Fruit fly (Drosophila melanogaster) whole organism, embryonic: ENCODE results near the gene Obp73a.
A peak's percentile ranks its signal among the peaks of the same experiment; 100 is the strongest.

Experiments
- Atf3 ChIP-seq: fragments of 200-800 bp; sonication (Bioruptor generic); optimal IDR thresholded peaks from 3 replicates; lab custom pipeline; 2016; ENCODE audit warnings: missing biosample characterization, missing genetic modification characterization
- B-H1 ChIP-seq: fragments of 200-800 bp; sonication (Bioruptor generic); IDR thresholded peaks from 3 replicates; pipeline ENCODE4 v1.3.6; 2022; ENCODE audit warnings: missing biosample characterization, missing genetic modification characterization
- CG1024 ChIP-seq: fragments of 200-800 bp; sonication (Bioruptor generic); IDR thresholded peaks from 2 replicates; pipeline ENCODE4 v1.3.6; 2022; ENCODE audit warnings: missing biosample characterization, missing genetic modification characterization
- CG10959 ChIP-seq: fragments of 200-800 bp; sonication (Bioruptor generic); IDR thresholded peaks from 2 replicates; pipeline ENCODE4 v1.3.6; 2022; ENCODE audit warnings: missing biosample characterization, missing genetic modification characterization
- CG12659 ChIP-seq: fragments of 200-800 bp; sonication (Bioruptor generic); optimal IDR thresholded peaks from 3 replicates; lab custom pipeline; 2017; ENCODE audit warnings: mild to moderate bottlenecking, missing biosample characterization, missing genetic modification reagents, missing genetic modification characterization
- CG13296 ChIP-seq: fragments of 200-800 bp; sonication (Bioruptor generic); optimal IDR thresholded peaks from 3 replicates; lab custom pipeline; 2018; ENCODE audit warnings: missing biosample characterization, mild to moderate bottlenecking, missing genetic modification characterization
- CG14710 ChIP-seq: fragments of 200-800 bp; sonication (Bioruptor generic); optimal IDR thresholded peaks from 3 replicates; lab custom pipeline; 2019; ENCODE audit warnings: missing biosample characterization, mild to moderate bottlenecking, missing genetic modification characterization, moderate library complexity
- CG1603 ChIP-seq: fragments of 200-800 bp; sonication (Bioruptor generic); optimal IDR thresholded peaks from 2 replicates; lab custom pipeline; 2019; ENCODE audit warnings: missing biosample characterization, mild to moderate bottlenecking, missing genetic modification characterization, moderate library complexity
- CG17385 ChIP-seq: fragments of 200-800 bp; sonication (Bioruptor generic); optimal IDR thresholded peaks from 3 replicates; lab custom pipeline; 2018; ENCODE audit warnings: missing biosample characterization, mild to moderate bottlenecking, missing genetic modification characterization
- CG18476 ChIP-seq: fragments of 200-800 bp; sonication (Bioruptor generic); optimal IDR thresholded peaks from 2 replicates; lab custom pipeline; 2016; ENCODE audit warnings: missing biosample characterization, mild to moderate bottlenecking, missing genetic modification characterization
- CG31441 ChIP-seq: fragments of 200-800 bp; sonication (Bioruptor generic); IDR thresholded peaks from 2 replicates; pipeline ENCODE4 v1.3.6; 2022; ENCODE audit warnings: missing biosample characterization, missing genetic modification characterization
- CG3838 ChIP-seq: fragments of 200-800 bp; sonication (Bioruptor generic); optimal IDR thresholded peaks from 3 replicates; lab custom pipeline; 2016; ENCODE audit warnings: missing biosample characterization, missing genetic modification characterization
- CG43689 ChIP-seq: fragments of 200-800 bp; sonication (Bioruptor generic); IDR thresholded peaks from 2 replicates; pipeline ENCODE4 v1.3.6; 2022; ENCODE audit warnings: missing biosample characterization, missing genetic modification characterization
- CG4820 ChIP-seq: fragments of 200-800 bp; sonication (Bioruptor generic); optimal IDR thresholded peaks from 3 replicates; lab custom pipeline; 2016; ENCODE audit warnings: missing biosample characterization, missing genetic modification characterization
- CG7271 ChIP-seq: fragments of 200-800 bp; sonication (Bioruptor generic); optimal IDR thresholded peaks from 2 replicates; lab custom pipeline; 2018; ENCODE audit warnings: missing biosample characterization, mild to moderate bottlenecking, missing genetic modification characterization, moderate library complexity
- CG8944 ChIP-seq: fragments of 200-800 bp; sonication (Bioruptor generic); optimal IDR thresholded peaks from 3 replicates; lab custom pipeline; 2016; ENCODE audit warnings: missing biosample characterization, missing genetic modification characterization
- CG9876 ChIP-seq: fragments of 200-800 bp; sonication (Bioruptor generic); optimal IDR thresholded peaks from 2 replicates; lab custom pipeline; 2016; ENCODE audit warnings: missing biosample characterization, missing genetic modification characterization
- D19A ChIP-seq: fragments of 200-800 bp; optimal IDR thresholded peaks from 3 replicates; lab custom pipeline; 2019; ENCODE audit warnings: missing biosample characterization, mild to moderate bottlenecking, missing genetic modification characterization, moderate library complexity
- Deaf1 ChIP-seq: fragments of 200-800 bp; optimal IDR thresholded peaks from 3 replicates; lab custom pipeline; 2019; ENCODE audit warnings: missing biosample characterization, mild to moderate bottlenecking, missing genetic modification characterization, moderate library complexity
- Dp ChIP-seq: fragments of 200-800 bp; sonication (Bioruptor generic); optimal IDR thresholded peaks from 2 replicates; lab custom pipeline; 2018; ENCODE audit warnings: missing biosample characterization, mild to moderate bottlenecking, missing genetic modification characterization, moderate library complexity
- Eip74EF ChIP-seq, 2 experiments: fragments of 200-800 bp in 1 of 2; fragments of >200 bp in 1 of 2; sonication (Bioruptor generic) in 1 of 2; optimal IDR thresholded peaks; 2 replicates each; lab custom pipeline; 2017 to 2019; ENCODE audit warnings: missing biosample characterization in 2 of 2, missing genetic modification characterization in 2 of 2, mild to moderate bottlenecking in 1 of 2, moderate library complexity in 1 of 2
- Gsc ChIP-seq: fragments of 200-800 bp; sonication (Bioruptor generic); IDR thresholded peaks from 2 replicates; pipeline ENCODE4 v1.3.6; 2022; ENCODE audit warnings: missing biosample characterization, missing genetic modification characterization
- H2.0 ChIP-seq: fragments of 200-800 bp; sonication (Bioruptor generic); IDR thresholded peaks from 2 replicates; pipeline ENCODE4 v1.3.6; 2022; ENCODE audit warnings: missing biosample characterization, missing genetic modification characterization
- HmgD ChIP-seq: fragments of 200-800 bp; sonication (Bioruptor generic); optimal IDR thresholded peaks from 3 replicates; lab custom pipeline; 2016; ENCODE audit warnings: missing biosample characterization, missing genetic modification characterization
- Hmr ChIP-seq: fragments of 200-800 bp; sonication (Bioruptor generic); optimal IDR thresholded peaks from 3 replicates; lab custom pipeline; 2017; ENCODE audit warnings: mild to moderate bottlenecking, missing biosample characterization, missing genetic modification reagents, missing genetic modification characterization
- NC2β ChIP-seq: fragments of 200-800 bp; sonication (Bioruptor generic); optimal IDR thresholded peaks from 2 replicates; lab custom pipeline; 2016; ENCODE audit warnings: missing biosample characterization, missing genetic modification characterization
- Nf-YB ChIP-seq: fragments of 200-800 bp; sonication (Bioruptor generic); optimal IDR thresholded peaks from 3 replicates; lab custom pipeline; 2019; ENCODE audit warnings: missing biosample characterization, mild to moderate bottlenecking, missing genetic modification characterization, moderate library complexity
- Ptx1 ChIP-seq: fragments of 200-800 bp; sonication (Bioruptor generic); IDR thresholded peaks from 2 replicates; pipeline ENCODE4 v1.3.6; 2022; ENCODE audit warnings: missing biosample characterization, missing genetic modification characterization
- Sox100B ChIP-seq: fragments of 200-800 bp; sonication (Bioruptor generic); optimal IDR thresholded peaks from 3 replicates; lab custom pipeline; 2018; ENCODE audit warnings: missing biosample characterization, mild to moderate bottlenecking, missing genetic modification characterization
- Sry-β ChIP-seq: fragments of 200-800 bp; sonication (Bioruptor generic); optimal IDR thresholded peaks from 2 replicates; lab custom pipeline; 2018; ENCODE audit warnings: missing biosample characterization, mild to moderate bottlenecking, missing genetic modification characterization, moderate library complexity
- Taf1 ChIP-seq: fragments of 200-800 bp; sonication (Bioruptor generic); IDR thresholded peaks from 2 replicates; pipeline ENCODE4 v1.3.6; 2022; ENCODE audit warnings: missing biosample characterization, missing genetic modification characterization
- Tbp ChIP-seq: fragments of >200 bp; optimal IDR thresholded peaks from 2 replicates; lab custom pipeline; 2018; ENCODE audit warnings: missing biosample characterization, missing genetic modification characterization
- ac ChIP-seq: fragments of 200-800 bp; sonication (Bioruptor generic); optimal IDR thresholded peaks from 3 replicates; lab custom pipeline; 2017; ENCODE audit warnings: missing biosample characterization, mild to moderate bottlenecking, missing genetic modification characterization
- bigmax ChIP-seq: fragments of 200-800 bp; sonication (Bioruptor generic); optimal IDR thresholded peaks from 2 replicates; lab custom pipeline; 2018; ENCODE audit warnings: missing biosample characterization, mild to moderate bottlenecking, missing genetic modification characterization
- bowl ChIP-seq: fragments of 200-800 bp; sonication (Bioruptor generic); IDR thresholded peaks from 2 replicates; pipeline ENCODE4 v1.3.6; 2022; ENCODE audit warnings: missing biosample characterization, missing genetic modification characterization
- bsh ChIP-seq, 2 experiments: fragments of 200-800 bp; sonication (Bioruptor generic); optimal IDR thresholded peaks; 2 replicates each; lab custom pipeline; 2017 to 2018; ENCODE audit warnings: mild to moderate bottlenecking in 2 of 2, missing biosample characterization in 2 of 2, missing genetic modification characterization in 2 of 2, moderate library complexity in 1 of 2
- dan ChIP-seq: fragments of 200-800 bp; sonication (Bioruptor generic); IDR thresholded peaks from 2 replicates; pipeline ENCODE4 v1.3.6; 2022; ENCODE audit warnings: missing biosample characterization, missing genetic modification characterization
- dimm ChIP-seq: fragments of 200-800 bp; sonication (Bioruptor generic); IDR thresholded peaks from 2 replicates; pipeline ENCODE4 v1.3.6; 2022; ENCODE audit warnings: missing biosample characterization, missing genetic modification characterization
- disco-r ChIP-seq: fragments of 200-800 bp; sonication (Bioruptor generic); optimal IDR thresholded peaks from 2 replicates; lab custom pipeline; 2016; ENCODE audit warnings: missing biosample characterization, missing genetic modification characterization
- dpn ChIP-seq, 2 experiments: fragments of 200-800 bp; sonication (Bioruptor generic); optimal IDR thresholded peaks; 3 replicates each; lab custom pipeline; 2016; ENCODE audit warnings: missing biosample characterization in 2 of 2, missing genetic modification characterization in 2 of 2
- fru ChIP-seq: fragments of >200 bp; optimal IDR thresholded peaks from 2 replicates; lab custom pipeline; 2017
- her ChIP-seq: fragments of 200-800 bp; sonication (Bioruptor generic); optimal IDR thresholded peaks from 2 replicates; lab custom pipeline; 2016; ENCODE audit warnings: missing biosample characterization, missing genetic modification characterization
- kay ChIP-seq: fragments of 200-800 bp; sonication (Bioruptor generic); optimal IDR thresholded peaks from 2 replicates; lab custom pipeline; 2016; ENCODE audit warnings: missing biosample characterization, missing genetic modification characterization
- lbe ChIP-seq: fragments of 200-800 bp; sonication (Bioruptor generic); optimal IDR thresholded peaks from 2 replicates; lab custom pipeline; 2016; ENCODE audit warnings: missing biosample characterization, mild to moderate bottlenecking, missing genetic modification characterization
- lilli ChIP-seq: fragments of 200-800 bp; sonication (Bioruptor generic); optimal IDR thresholded peaks from 3 replicates; lab custom pipeline; 2016; ENCODE audit warnings: missing biosample characterization, missing genetic modification characterization
- pb ChIP-seq: fragments of 200-800 bp; sonication (Bioruptor generic); optimal IDR thresholded peaks from 3 replicates; lab custom pipeline; 2016; ENCODE audit warnings: missing biosample characterization, missing genetic modification characterization
- pnt ChIP-seq: fragments of 200-800 bp; sonication (Bioruptor generic); optimal IDR thresholded peaks from 3 replicates; lab custom pipeline; 2016; ENCODE audit warnings: missing biosample characterization, missing genetic modification characterization
- sc ChIP-seq, 3 experiments: fragments of >200 bp in 2 of 3; fragments of 200-800 bp in 1 of 3; sonication (Bioruptor generic) in 1 of 3; optimal IDR thresholded peaks; 2 replicates in 2 of 3; 3 replicates in 1 of 3; lab custom pipeline; 2017; ENCODE audit warnings: mild to moderate bottlenecking in 1 of 3, missing biosample characterization in 1 of 3, missing genetic modification characterization in 1 of 3, missing genetic modification reagents in 1 of 3
- sens ChIP-seq: fragments of 200-800 bp; sonication (Bioruptor generic); peaks from one replicate; lab custom pipeline; 2016; ENCODE audit warnings: missing biosample characterization, missing genetic modification characterization
- shn ChIP-seq: fragments of 200-800 bp; sonication (Bioruptor generic); optimal IDR thresholded peaks from 3 replicates; lab custom pipeline; 2016; ENCODE audit warnings: missing biosample characterization, missing genetic modification characterization
- wdn ChIP-seq: fragments of 200-800 bp; sonication (Bioruptor generic); IDR thresholded peaks from 2 replicates; pipeline ENCODE4 v1.3.6; 2022; ENCODE audit warnings: missing biosample characterization, missing genetic modification characterization

The Obp73a gene

dm6 chr3L:16915766-16916476, 28.2 kb upstream of the Obp73a start (continued):
- no peak for TF ChIP-seq dimm
- TF ChIP-seq CG1024, result no peak
- TF ChIP-seq CG13296 (GFP tag; lab: Kevin White, UChicago), result no peak
- TF ChIP-seq fru (lab: Kevin White, UChicago), result no peak
- TF ChIP-seq CG9876 (GFP tag; lab: Kevin White, UChicago), result no peak
- no peak for TF ChIP-seq lbe (GFP tag; lab: Kevin White, UChicago)
- TF ChIP-seq CG10959 (GFP tag; lab: Robert Waterston, UW), result no peak
- no peak for TF ChIP-seq her (GFP tag; lab: Kevin White, UChicago)
- TF ChIP-seq dpn (GFP tag; optimal IDR thresholded peaks at IDR 0.05; lab: Kevin White, UChicago), result no peak
- TF ChIP-seq bigmax (GFP tag; lab: Kevin White, UChicago), result no peak
- no peak for TF ChIP-seq CG43689 (GFP tag; lab: Robert Waterston, UW)
- TF ChIP-seq wdn (GFP tag; lab: Robert Waterston, UW), result no peak
- no peak for TF ChIP-seq shn (GFP tag; lab: Kevin White, UChicago)
- no peak for TF ChIP-seq pb
- TF ChIP-seq H2.0 (GFP tag; lab: Robert Waterston, UW), result no peak
- no peak for TF ChIP-seq Hmr
- peak; percentile 54 for TF ChIP-seq Sox100B (GFP tag; lab: Kevin White, UChicago)
- TF ChIP-seq Sry-β, result no peak
- no peak for TF ChIP-seq CG3838 (GFP tag; lab: Kevin White, UChicago)
- no peak for TF ChIP-seq Gsc
- TF ChIP-seq Tbp (GFP tag; lab: Kevin White, UChicago), result no peak
- TF ChIP-seq ac (GFP tag; lab: Kevin White, UChicago), result no peak
- TF ChIP-seq lilli, result no peak
- no peak for TF ChIP-seq HmgD (GFP tag; lab: Kevin White, UChicago)
- TF ChIP-seq Deaf1 (tag; lab: Kevin White, UChicago), result peak; percentile 67
- TF ChIP-seq disco-r (GFP tag; lab: Kevin White, UChicago), result no peak
- peak; percentile 22; the same call in 1 of the 2 replicates for TF ChIP-seq Ptx1 (GFP tag; lab: Robert Waterston, UW)
- no peak for TF ChIP-seq Nf-YB (GFP tag; lab: Kevin White, UChicago)
- TF ChIP-seq dan (GFP tag; lab: Robert Waterston, UW), result no peak
- TF ChIP-seq B-H1, result no peak
- TF ChIP-seq CG1603 (tag; lab: Kevin White, UChicago), result peak; percentile 30
- TF ChIP-seq CG4820 (GFP tag; lab: Kevin White, UChicago), result no peak
- no peak for TF ChIP-seq CG8944
- TF ChIP-seq sens (GFP tag; lab: Kevin White, UChicago), result peak; percentile 89
- no peak for TF ChIP-seq CG18476 (GFP tag; lab: Kevin White, UChicago)
- TF ChIP-seq CG17385, result no peak
- TF ChIP-seq CG14710, result peak; percentile 22
- TF ChIP-seq Atf3, result no peak
- no peak for TF ChIP-seq sc (optimal IDR thresholded peaks at IDR 0.05; lab: Kevin White, UChicago)
- no peak for TF ChIP-seq sc (GFP tag; optimal IDR thresholded peaks at IDR 0.05; lab: Kevin White, UChicago)
- no peak for TF ChIP-seq Taf1 (GFP tag; lab: Robert Waterston, UW)
- TF ChIP-seq Eip74EF (GFP tag; optimal IDR thresholded peaks at IDR 0.05; lab: Kevin White, UChicago), result no peak
- TF ChIP-seq NC2β (GFP tag; lab: Kevin White, UChicago), result no peak
- peak; percentile 1 for TF ChIP-seq D19A (tag; lab: Kevin White, UChicago)
- TF ChIP-seq Dp, result no peak
- TF ChIP-seq CG7271, result no peak
- TF ChIP-seq CG31441, result peak; percentile 46; the same call in 1 of the 2 replicates
- peak; percentile 38 to 71 for TF ChIP-seq bsh (GFP tag; optimal IDR thresholded peaks at IDR 0.05; lab: Kevin White, UChicago)
- TF ChIP-seq bowl (GFP tag; lab: Robert Waterston, UW), result no peak
- TF ChIP-seq pnt (GFP tag; lab: Kevin White, UChicago), result no peak
- no peak for TF ChIP-seq CG12659 (GFP tag; lab: Kevin White, UChicago)
- TF ChIP-seq kay, result no peak
